Fruit fly (Drosophila melanogaster) whole organism, embryonic: ENCODE results near the gene NPF.
A peak's percentile ranks its signal among the peaks of the same experiment; 100 is the strongest.

ENCODE experiments used
- B-H1 ChIP-seq: fragments of 200-800 bp; sonication (Bioruptor generic); IDR thresholded peaks from 3 replicates; pipeline ENCODE4 v1.3.6; 2022; ENCODE audit warnings: missing biosample characterization, missing genetic modification characterization
- Bteb2 ChIP-seq: fragments of 200-800 bp; sonication (Bioruptor generic); optimal IDR thresholded peaks from 2 replicates; lab custom pipeline; 2016; ENCODE audit warnings: missing biosample characterization, missing genetic modification characterization
- CG10147 ChIP-seq: fragments of 200-800 bp; sonication (Bioruptor generic); optimal IDR thresholded peaks from 2 replicates; lab custom pipeline; 2019; ENCODE audit warnings: missing biosample characterization, mild to moderate bottlenecking, missing genetic modification characterization, moderate library complexity
- CG10209 ChIP-seq: fragments of 200-800 bp; sonication (Bioruptor generic); optimal IDR thresholded peaks from 3 replicates; lab custom pipeline; 2017; ENCODE audit warnings: missing biosample characterization, mild to moderate bottlenecking, missing genetic modification characterization, missing genetic modification reagents
- CG10431 ChIP-seq: fragments of 200-800 bp; sonication (Bioruptor generic); optimal IDR thresholded peaks from 3 replicates; lab custom pipeline; 2018; ENCODE audit warnings: missing biosample characterization, mild to moderate bottlenecking, missing genetic modification characterization
- CG10462 ChIP-seq: fragments of 200-800 bp; sonication (Bioruptor generic); optimal IDR thresholded peaks from 2 replicates; lab custom pipeline; 2016; ENCODE audit warnings: missing biosample characterization, missing genetic modification characterization
- CG10979 ChIP-seq: fragments of 200-800 bp; sonication (Bioruptor generic); optimal IDR thresholded peaks from 2 replicates; lab custom pipeline; 2018; ENCODE audit warnings: missing biosample characterization, mild to moderate bottlenecking, missing genetic modification characterization, moderate library complexity
- CG11560 ChIP-seq: fragments of 200-800 bp; sonication (Bioruptor generic); IDR thresholded peaks from 3 replicates; pipeline ENCODE4 v1.3.6; 2022; ENCODE audit warnings: missing biosample characterization, missing genetic modification characterization
- CG12659 ChIP-seq: fragments of 200-800 bp; sonication (Bioruptor generic); optimal IDR thresholded peaks from 3 replicates; lab custom pipeline; 2017; ENCODE audit warnings: mild to moderate bottlenecking, missing biosample characterization, missing genetic modification reagents, missing genetic modification characterization
- CG12744 ChIP-seq: fragments of 200-800 bp; sonication (Bioruptor generic); optimal IDR thresholded peaks from 2 replicates; lab custom pipeline; 2016; ENCODE audit warnings: missing biosample characterization, missing genetic modification characterization
- CG13624 ChIP-seq: fragments of 200-800 bp; sonication (Bioruptor generic); optimal IDR thresholded peaks from 2 replicates; lab custom pipeline; 2016; ENCODE audit warnings: missing biosample characterization, missing genetic modification characterization
- CG14965 ChIP-seq: fragments of 200-800 bp; sonication (Bioruptor generic); optimal IDR thresholded peaks from 2 replicates; lab custom pipeline; 2016; ENCODE audit warnings: missing biosample characterization, missing genetic modification characterization, borderline replicate concordance
- CG16863 ChIP-seq: fragments of 200-800 bp; sonication (Bioruptor generic); optimal IDR thresholded peaks from 3 replicates; lab custom pipeline; 2016; ENCODE audit warnings: missing biosample characterization, missing genetic modification characterization
- CG17359 ChIP-seq: fragments of 200-800 bp; sonication (Bioruptor generic); optimal IDR thresholded peaks from 3 replicates; lab custom pipeline; 2018; ENCODE audit warnings: missing biosample characterization, mild to moderate bottlenecking, missing genetic modification characterization, moderate library complexity
- CG2202 ChIP-seq: fragments of 200-800 bp; sonication (Bioruptor generic); optimal IDR thresholded peaks from 2 replicates; lab custom pipeline; 2018; ENCODE audit warnings: missing biosample characterization, mild to moderate bottlenecking, missing genetic modification characterization
- CG2875 ChIP-seq: fragments of 200-800 bp; sonication (Bioruptor generic); optimal IDR thresholded peaks from 2 replicates; lab custom pipeline; 2017; ENCODE audit warnings: missing biosample characterization, mild to moderate bottlenecking, missing genetic modification characterization, missing genetic modification reagents
- CG31224 ChIP-seq: fragments of 200-800 bp; sonication (Bioruptor generic); IDR thresholded peaks from 2 replicates; pipeline ENCODE4 v1.3.6; 2022; ENCODE audit warnings: missing biosample characterization, missing genetic modification characterization
- CG6813 ChIP-seq: fragments of 200-800 bp; sonication (Bioruptor generic); optimal IDR thresholded peaks from 2 replicates; lab custom pipeline; 2017; ENCODE audit warnings: missing biosample characterization, missing genetic modification characterization, mild to moderate bottlenecking, moderate library complexity, missing genetic modification reagents
- Dip2 ChIP-seq: fragments of 200-800 bp; sonication (Bioruptor generic); IDR thresholded peaks from 2 replicates; pipeline ENCODE4 v1.3.6; 2022; ENCODE audit warnings: missing biosample characterization, missing genetic modification characterization
- Hmx ChIP-seq: fragments of 200-800 bp; sonication (Bioruptor generic); optimal IDR thresholded peaks from 2 replicates; lab custom pipeline; 2016; ENCODE audit warnings: missing biosample characterization, missing genetic modification characterization
- Lim3 ChIP-seq: fragments of 200-800 bp; sonication (Bioruptor generic); IDR thresholded peaks from 2 replicates; pipeline ENCODE4 v1.3.6; 2022; ENCODE audit warnings: missing biosample characterization, missing genetic modification characterization
- MTF-1 ChIP-seq: fragments of 200-800 bp; sonication (Bioruptor generic); optimal IDR thresholded peaks from 2 replicates; lab custom pipeline; 2018; ENCODE audit warnings: missing biosample characterization, mild to moderate bottlenecking, missing genetic modification characterization, borderline replicate concordance
- Meics ChIP-seq: fragments of 200-800 bp; sonication (Bioruptor generic); optimal IDR thresholded peaks from 2 replicates; lab custom pipeline; 2017; ENCODE audit warnings: missing biosample characterization, mild to moderate bottlenecking, missing genetic modification characterization
- Sox102F ChIP-seq: fragments of 200-800 bp; sonication (Bioruptor generic); optimal IDR thresholded peaks from 2 replicates; lab custom pipeline; 2018; ENCODE audit warnings: missing biosample characterization, mild to moderate bottlenecking, missing genetic modification characterization, moderate library complexity
- Sry-β ChIP-seq: fragments of 200-800 bp; sonication (Bioruptor generic); optimal IDR thresholded peaks from 2 replicates; lab custom pipeline; 2018; ENCODE audit warnings: missing biosample characterization, mild to moderate bottlenecking, missing genetic modification characterization, moderate library complexity
- Xbp1 ChIP-seq: fragments of 200-800 bp; sonication (Bioruptor generic); optimal IDR thresholded peaks from 3 replicates; lab custom pipeline; 2016; ENCODE audit warnings: missing biosample characterization, mild to moderate bottlenecking, missing genetic modification characterization
- ap ChIP-seq: fragments of 200-800 bp; sonication (Bioruptor generic); IDR thresholded peaks from 2 replicates; pipeline ENCODE4 v1.3.6; 2022; ENCODE audit warnings: missing biosample characterization, missing genetic modification characterization
- bab2 ChIP-seq: fragments of 200-800 bp; sonication (Bioruptor generic); optimal IDR thresholded peaks from 2 replicates; lab custom pipeline; 2016; ENCODE audit warnings: missing biosample characterization, missing genetic modification characterization
- btn ChIP-seq: fragments of 200-800 bp; sonication (Bioruptor generic); optimal IDR thresholded peaks from 2 replicates; lab custom pipeline; 2016; ENCODE audit warnings: missing biosample characterization, missing genetic modification characterization
- cad ChIP-seq: fragments of >200 bp; optimal IDR thresholded peaks from 2 replicates; lab custom pipeline; 2017; ENCODE audit warnings: missing biosample characterization, missing genetic modification characterization
- cg ChIP-seq: fragments of 200-800 bp; sonication (Bioruptor generic); optimal IDR thresholded peaks from 3 replicates; lab custom pipeline; 2019; ENCODE audit warnings: missing biosample characterization, mild to moderate bottlenecking, missing genetic modification characterization, moderate library complexity
- chm ChIP-seq: fragments of 200-800 bp; sonication (Bioruptor generic); IDR thresholded peaks from 2 replicates; pipeline ENCODE4 v1.3.6; 2022; ENCODE audit warnings: missing biosample characterization, missing genetic modification characterization
- dimm ChIP-seq: fragments of 200-800 bp; sonication (Bioruptor generic); IDR thresholded peaks from 2 replicates; pipeline ENCODE4 v1.3.6; 2022; ENCODE audit warnings: missing biosample characterization, missing genetic modification characterization
- eve ChIP-seq, 2 experiments: fragments of >200 bp; optimal IDR thresholded peaks; 2 replicates each; lab custom pipeline; 2017; ENCODE audit warnings: missing biosample characterization in 2 of 2, missing genetic modification characterization in 2 of 2
- gfzf ChIP-seq: fragments of 200-800 bp; sonication (Bioruptor generic); optimal IDR thresholded peaks from 2 replicates; lab custom pipeline; 2016; ENCODE audit warnings: missing biosample characterization, mild to moderate bottlenecking, missing genetic modification characterization, moderate library complexity
- gsb ChIP-seq: fragments of 200-800 bp; sonication (Bioruptor generic); IDR thresholded peaks from 2 replicates; pipeline ENCODE4 v1.3.6; 2022; ENCODE audit warnings: missing biosample characterization, missing genetic modification characterization
- gt ChIP-seq: fragments of 200-800 bp; sonication (Bioruptor generic); IDR thresholded peaks from 2 replicates; pipeline ENCODE4 v1.3.6; 2022; ENCODE audit warnings: missing biosample characterization, missing genetic modification characterization
- insv ChIP-seq, 2 experiments: fragments of 200-800 bp; sonication (Bioruptor generic); optimal IDR thresholded peaks; 3 replicates each; lab custom pipeline; 2016 to 2018; ENCODE audit warnings: missing biosample characterization in 2 of 2, missing genetic modification characterization in 2 of 2
- mam ChIP-seq: fragments of 200-800 bp; sonication (Bioruptor generic); optimal IDR thresholded peaks from 3 replicates; lab custom pipeline; 2016; ENCODE audit warnings: missing biosample characterization, missing genetic modification characterization
- nmo ChIP-seq: fragments of 200-800 bp; sonication (Bioruptor generic); optimal IDR thresholded peaks from 2 replicates; lab custom pipeline; 2018; ENCODE audit warnings: missing biosample characterization, mild to moderate bottlenecking, missing genetic modification characterization, moderate library complexity
- onecut ChIP-seq: fragments of 200-800 bp; sonication (Bioruptor generic); IDR thresholded peaks from 2 replicates; pipeline ENCODE4 v1.3.6; 2022; ENCODE audit warnings: missing biosample characterization, missing genetic modification characterization
- pan ChIP-seq, 4 experiments: fragments of >200 bp in 3 of 4; fragments of 200-800 bp in 1 of 4; sonication (Bioruptor generic) in 1 of 4; optimal IDR thresholded peaks in 3 of 4; IDR thresholded peaks in 1 of 4; 2 replicates each; pipeline versions ENCODE4 v1.3.6 to Lab custom; 2017 to 2022; ENCODE audit warnings: missing biosample characterization in 2 of 4, missing genetic modification characterization in 2 of 4, mixed read lengths in 1 of 4
- pb ChIP-seq: fragments of 200-800 bp; sonication (Bioruptor generic); optimal IDR thresholded peaks from 3 replicates; lab custom pipeline; 2016; ENCODE audit warnings: missing biosample characterization, missing genetic modification characterization
- phol ChIP-seq: fragments of 200-800 bp; sonication (Bioruptor generic); optimal IDR thresholded peaks from 3 replicates; lab custom pipeline; 2018; ENCODE audit warnings: missing biosample characterization, mild to moderate bottlenecking, missing genetic modification characterization, moderate library complexity
- slbo ChIP-seq: fragments of 200-800 bp; sonication (Bioruptor generic); IDR thresholded peaks from 2 replicates; pipeline ENCODE4 v1.3.6; 2022; ENCODE audit warnings: missing biosample characterization, missing genetic modification characterization
- stwl ChIP-seq: fragments of 200-800 bp; sonication (Bioruptor generic); optimal IDR thresholded peaks from 3 replicates; lab custom pipeline; 2018; ENCODE audit warnings: missing biosample characterization, mild to moderate bottlenecking, missing genetic modification characterization, moderate library complexity
- tio ChIP-seq: fragments of 200-800 bp; sonication (Bioruptor generic); optimal IDR thresholded peaks from 2 replicates; lab custom pipeline; 2017; ENCODE audit warnings: missing biosample characterization, missing genetic modification characterization, inconsistent platforms
- tx ChIP-seq: fragments of 200-800 bp; sonication (Bioruptor generic); optimal IDR thresholded peaks from 2 replicates; lab custom pipeline; 2016; ENCODE audit warnings: missing biosample characterization, missing genetic modification characterization
- vfl ChIP-seq: fragments of 200-800 bp; sonication (Bioruptor generic); optimal IDR thresholded peaks from 2 replicates; lab custom pipeline; 2016; ENCODE audit warnings: missing biosample characterization, missing genetic modification characterization
- zen ChIP-seq: fragments of 200-800 bp; sonication (Bioruptor generic); optimal IDR thresholded peaks from 3 replicates; lab custom pipeline; 2018; ENCODE audit warnings: missing biosample characterization, mild to moderate bottlenecking, missing genetic modification characterization, moderate library complexity

The NPF gene

dm6 chr3R:16573483-16574145, 35.4 kb upstream of the NPF start, which contains the start of gene CG14903 (continued):
- TF ChIP-seq CG10462 (GFP tag; lab: Kevin White, UChicago) = no peak
- TF ChIP-seq zen (tag; lab: Kevin White, UChicago) = peak; percentile 82
- no peak for TF ChIP-seq onecut (GFP tag; lab: Robert Waterston, UW)
- no peak for TF ChIP-seq ap (GFP tag; lab: Robert Waterston, UW)
- no peak for TF ChIP-seq gsb
- peak; percentile 34 for TF ChIP-seq mam (GFP tag; lab: Kevin White, UChicago)
- no peak for TF ChIP-seq Meics (GFP tag; lab: Kevin White, UChicago)
- TF ChIP-seq CG14965 (GFP tag; lab: Kevin White, UChicago) = no peak
- peak; percentile 40 for TF ChIP-seq CG12659 (GFP tag; lab: Kevin White, UChicago)
- TF ChIP-seq CG2875 = no peak
- no peak for TF ChIP-seq CG11560 (tag; lab: Robert Waterston, UW)
- TF ChIP-seq vfl (GFP tag; lab: Kevin White, UChicago) = no peak
- peak; percentile 47 for TF ChIP-seq Xbp1 (GFP tag; lab: Kevin White, UChicago)
- no peak for TF ChIP-seq eve (GFP tag; optimal IDR thresholded peaks at IDR 0.05; lab: Kevin White, UChicago)
- TF ChIP-seq tio (GFP tag; lab: Kevin White, UChicago) = peak; percentile 34
- no peak for TF ChIP-seq CG10431 (GFP tag; lab: Kevin White, UChicago)
- TF ChIP-seq CG16863 = no peak
- TF ChIP-seq phol (tag; lab: Kevin White, UChicago) = peak; percentile 71
- no peak for TF ChIP-seq Lim3 (GFP tag; lab: Robert Waterston, UW)
- peak; percentile 94 for TF ChIP-seq Dip2
- TF ChIP-seq CG6813 (GFP tag; lab: Kevin White, UChicago) = no peak
- TF ChIP-seq CG12744 (GFP tag; lab: Kevin White, UChicago) = no peak
- TF ChIP-seq cad (GFP tag; lab: Kevin White, UChicago) = no peak
- no peak for TF ChIP-seq MTF-1
- TF ChIP-seq Bteb2 = no peak
- TF ChIP-seq B-H1 = no peak
- TF ChIP-seq insv (GFP tag; optimal IDR thresholded peaks at IDR 0.05; lab: Kevin White, UChicago) = peak in 1 of 2 experiments; percentile 40
- no peak for TF ChIP-seq btn (GFP tag; lab: Kevin White, UChicago)
- TF ChIP-seq CG10209 (GFP tag; lab: Kevin White, UChicago) = no peak
- TF ChIP-seq Sry-β (GFP tag; lab: Kevin White, UChicago) = no peak
- peak; percentile 25 for TF ChIP-seq CG13624
- TF ChIP-seq stwl (tag; lab: Kevin White, UChicago) = peak; percentile 89
- no peak for TF ChIP-seq CG17359 (tag; lab: Kevin White, UChicago)
- TF ChIP-seq Hmx (GFP tag; lab: Kevin White, UChicago) = no peak
- no peak for TF ChIP-seq gt (GFP tag; lab: Robert Waterston, UW)
- TF ChIP-seq gfzf (GFP tag; lab: Kevin White, UChicago) = no peak
- TF ChIP-seq CG10147 (GFP tag; lab: Kevin White, UChicago) = peak; percentile 11
- no peak for TF ChIP-seq CG31224 (GFP tag; lab: Robert Waterston, UW)
- peak; percentile 15; the same call in 1 of the 2 replicates for TF ChIP-seq chm (GFP tag; lab: Robert Waterston, UW)
- no peak for TF ChIP-seq cg (GFP tag; lab: Kevin White, UChicago)
- no peak for TF ChIP-seq pb (GFP tag; lab: Kevin White, UChicago)
- no peak for TF ChIP-seq CG10979 (tag; lab: Kevin White, UChicago)
- TF ChIP-seq CG2202 (tag; lab: Kevin White, UChicago) = no peak
- peak; percentile 74 for TF ChIP-seq nmo
- no peak for TF ChIP-seq bab2 (GFP tag; lab: Kevin White, UChicago)
- peak; percentile 60 for TF ChIP-seq slbo (GFP tag; lab: Robert Waterston, UW)
- TF ChIP-seq tx (GFP tag; lab: Kevin White, UChicago) = no peak
- no peak for TF ChIP-seq pan (optimal IDR thresholded peaks at IDR 0.05; lab: Kevin White, UChicago)
- TF ChIP-seq pan (GFP tag; optimal IDR thresholded peaks at IDR 0.05 in 1 of 2, IDR thresholded peaks at IDR 0.05 in 1 of 2) = no peak
- TF ChIP-seq dimm = no peak
- TF ChIP-seq Sox102F (GFP tag; lab: Kevin White, UChicago) = peak; percentile 3
